Worm (Caenorhabditis elegans) whole organism, L1 larva: ENCODE data around the gene tkr-3.
A peak's percentile ranks its signal among the peaks of the same experiment; 100 is the strongest.

Experiments used
- C04F5.9 ChIP-seq: sonication (generic microtip); optimal IDR thresholded peaks from 2 replicates; lab custom pipeline; 2016; ENCODE audit warnings: missing genetic modification characterization, missing compliant biosample characterization
- C16A3.4 ChIP-seq: fragments of 150-350 bp; optimal IDR thresholded peaks from 2 replicates; lab custom pipeline; 2014; ENCODE audit warnings: missing biosample characterization, missing genetic modification characterization
- F16B12.6 ChIP-seq: fragments of 150-350 bp; optimal IDR thresholded peaks from 2 replicates; lab custom pipeline; 2014; ENCODE audit warnings: missing biosample characterization, missing genetic modification characterization
- alr-1 ChIP-seq: fragments of 200-800 bp; sonication (Bioruptor generic); optimal IDR thresholded peaks from 2 replicates; lab custom pipeline; 2018; ENCODE audit warnings: borderline replicate concordance, mild to moderate bottlenecking, missing genetic modification characterization, missing compliant biosample characterization
- blmp-1 ChIP-seq: fragments of 150-350 bp; optimal IDR thresholded peaks from 2 replicates; lab custom pipeline; 2014; ENCODE audit warnings: missing biosample characterization, missing genetic modification characterization
- ceh-88 ChIP-seq: fragments of 200-800 bp; sonication (Bioruptor generic); IDR thresholded peaks from 2 replicates; pipeline ENCODE4 v1.3.6; 2022; ENCODE audit warnings: missing genetic modification characterization, missing compliant biosample characterization
- ceh-90 ChIP-seq: sonication (generic microtip); optimal IDR thresholded peaks from 2 replicates; lab custom pipeline; 2016; ENCODE audit warnings: missing genetic modification characterization, missing compliant biosample characterization
- dpl-1 ChIP-seq, 3 experiments: fragments of 150-350 bp in 2 of 3; sonication (generic microtip) in 1 of 3; optimal IDR thresholded peaks; 2 replicates each; lab custom pipeline; 2014 to 2017; ENCODE audit warnings: missing biosample characterization in 3 of 3, missing genetic modification characterization in 3 of 3, missing genetic modification reagents in 3 of 3
- efl-1 ChIP-seq, 4 experiments: fragments of 150-350 bp; optimal IDR thresholded peaks in 3 of 4; peaks in 1 of 4; 1 replicate in 1 of 4; 2 replicates in 3 of 4; lab custom pipeline; 2014; ENCODE audit warnings: missing biosample characterization in 2 of 4, missing genetic modification characterization in 2 of 4, missing genetic modification reagents in 2 of 4
- elt-2 ChIP-seq: sonication (generic microtip); optimal IDR thresholded peaks from 2 replicates; lab custom pipeline; 2016; ENCODE audit warnings: missing genetic modification characterization, mild to moderate bottlenecking, inconsistent platforms, missing compliant biosample characterization, missing genetic modification reagents
- elt-3 ChIP-seq, 6 experiments: fragments of 150-350 bp in 1 of 6; sonication (generic microtip); optimal IDR thresholded peaks; 2 replicates each; lab custom pipeline; 2017 to 2018; ENCODE audit warnings: missing biosample characterization in 6 of 6, missing genetic modification characterization in 6 of 6, inconsistent platforms in 1 of 6
- fos-1 ChIP-seq: fragments of 150-350 bp; optimal IDR thresholded peaks from 2 replicates; lab custom pipeline; 2014; ENCODE audit warnings: missing biosample characterization, missing genetic modification characterization
- grh-1 ChIP-seq: fragments of 200-800 bp; sonication (Bioruptor generic); IDR thresholded peaks from 2 replicates; pipeline ENCODE4 v1.3.6; 2022; ENCODE audit warnings: missing genetic modification reagents, missing genetic modification characterization, missing compliant biosample characterization
- hlh-17 ChIP-seq: fragments of 200-800 bp; sonication (Bioruptor generic); optimal IDR thresholded peaks from 2 replicates; lab custom pipeline; 2018; ENCODE audit warnings: missing genetic modification characterization, mild to moderate bottlenecking, missing compliant biosample characterization, moderate library complexity, borderline replicate concordance
- isw-1 ChIP-seq: fragments of 200-800 bp; sonication (Bioruptor generic); IDR thresholded peaks from 2 replicates; pipeline ENCODE4 v1.3.6; 2022; ENCODE audit warnings: missing genetic modification characterization, missing compliant biosample characterization
- jun-1 ChIP-seq: fragments of 150-350 bp; optimal IDR thresholded peaks from 2 replicates; lab custom pipeline; 2014; ENCODE audit warnings: missing biosample characterization, missing genetic modification reagents, missing genetic modification characterization
- lin-13 ChIP-seq: fragments of 150-350 bp; optimal IDR thresholded peaks from 2 replicates; lab custom pipeline; 2014; ENCODE audit warnings: missing biosample characterization, missing genetic modification reagents, missing genetic modification characterization
- lin-14 ChIP-seq: fragments of 200-800 bp; sonication (Bioruptor generic); optimal IDR thresholded peaks from 2 replicates; lab custom pipeline; 2018; ENCODE audit warnings: mild to moderate bottlenecking, missing genetic modification characterization, moderate library complexity, missing compliant biosample characterization
- lin-35 ChIP-seq, 2 experiments: fragments of 150-350 bp; optimal IDR thresholded peaks; 2 replicates each; lab custom pipeline; 2014; ENCODE audit warnings: missing biosample characterization in 2 of 2, missing genetic modification characterization in 2 of 2, missing genetic modification reagents in 2 of 2
- lin-39 ChIP-seq: fragments of 150-350 bp; optimal IDR thresholded peaks from 2 replicates; lab custom pipeline; 2014; ENCODE audit warnings: missing biosample characterization, missing genetic modification reagents, missing genetic modification characterization
- lir-3 ChIP-seq: sonication (generic microtip); optimal IDR thresholded peaks from 2 replicates; lab custom pipeline; 2016; ENCODE audit warnings: mild to moderate bottlenecking, missing genetic modification characterization, moderate library complexity, missing compliant biosample characterization; ENCODE audit not compliant: poor library complexity
- lsy-2 ChIP-seq, 2 experiments: fragments of 150-350 bp; optimal IDR thresholded peaks; 2 replicates each; lab custom pipeline; 2014; ENCODE audit warnings: missing biosample characterization in 2 of 2, missing genetic modification characterization in 2 of 2
- mab-9 ChIP-seq: fragments of 200-800 bp; sonication (Bioruptor generic); IDR thresholded peaks from 2 replicates; pipeline ENCODE4 v1.3.6; 2022; ENCODE audit warnings: missing genetic modification reagents, missing genetic modification characterization, missing compliant biosample characterization
- mdl-1 ChIP-seq, 2 experiments: fragments of 150-350 bp; optimal IDR thresholded peaks; 2 replicates each; lab custom pipeline; 2014 to 2017; ENCODE audit warnings: missing biosample characterization in 2 of 2, missing genetic modification characterization in 2 of 2, inconsistent platforms in 1 of 2
- mep-1 ChIP-seq: fragments of 150-350 bp; optimal IDR thresholded peaks from 2 replicates; lab custom pipeline; 2014; ENCODE audit warnings: missing biosample characterization, missing genetic modification characterization
- nhr-19 ChIP-seq: fragments of 200-800 bp; sonication (Bioruptor generic); conservative IDR thresholded peaks from 2 replicates; pipeline ENCODE4 v1.3.6; 2022; ENCODE audit warnings: missing genetic modification characterization, missing compliant biosample characterization
- nhr-20 ChIP-seq: sonication (generic microtip); optimal IDR thresholded peaks from 2 replicates; lab custom pipeline; 2016; ENCODE audit warnings: mild to moderate bottlenecking, missing genetic modification characterization, missing compliant biosample characterization
- nhr-237 ChIP-seq: fragments of 150-350 bp; optimal IDR thresholded peaks from 2 replicates; lab custom pipeline; 2014; ENCODE audit warnings: missing biosample characterization, missing genetic modification characterization
- nhr-47 ChIP-seq: sonication (generic microtip); optimal IDR thresholded peaks from 2 replicates; lab custom pipeline; 2016; ENCODE audit warnings: mild to moderate bottlenecking, missing genetic modification characterization, moderate library complexity, missing compliant biosample characterization
- nhr-71 ChIP-seq: sonication (generic microtip); optimal IDR thresholded peaks from 2 replicates; lab custom pipeline; 2016; ENCODE audit warnings: mild to moderate bottlenecking, missing genetic modification characterization, moderate library complexity, missing compliant biosample characterization
- nhr-76 ChIP-seq: sonication (generic microtip); optimal IDR thresholded peaks from 2 replicates; lab custom pipeline; 2017; ENCODE audit warnings: missing biosample characterization, missing genetic modification characterization
- nhr-77 ChIP-seq: fragments of 150-350 bp; optimal IDR thresholded peaks from 2 replicates; lab custom pipeline; 2014; ENCODE audit warnings: missing biosample characterization, missing genetic modification characterization
- nhr-84 ChIP-seq: sonication (generic microtip); optimal IDR thresholded peaks from 2 replicates; lab custom pipeline; 2017; ENCODE audit warnings: missing biosample characterization, missing genetic modification characterization
- nhr-85 ChIP-seq: sonication (generic microtip); peaks from one replicate; lab custom pipeline; 2016; ENCODE audit warnings: missing genetic modification characterization, inconsistent platforms, missing compliant biosample characterization
- nhr-90 ChIP-seq: sonication (generic microtip); optimal IDR thresholded peaks from 2 replicates; lab custom pipeline; 2016; ENCODE audit warnings: mild to moderate bottlenecking, missing genetic modification characterization, missing compliant biosample characterization; ENCODE audit not compliant: poor library complexity
- pag-3 ChIP-seq: sonication (generic microtip); optimal IDR thresholded peaks from 2 replicates; lab custom pipeline; 2017; ENCODE audit warnings: missing genetic modification characterization, mild to moderate bottlenecking, missing compliant biosample characterization, antibody characterized with exemption, borderline replicate concordance; ENCODE audit not compliant: insufficient read depth
- snpc-4 ChIP-seq: fragments of 150-350 bp; optimal IDR thresholded peaks from 2 replicates; lab custom pipeline; 2014; ENCODE audit warnings: missing biosample characterization, missing genetic modification characterization
- snu-23 ChIP-seq: sonication (generic microtip); optimal IDR thresholded peaks from 2 replicates; lab custom pipeline; 2016; ENCODE audit warnings: missing genetic modification characterization, missing compliant biosample characterization
- sup-37 ChIP-seq: fragments of 200-800 bp; sonication (Bioruptor generic); optimal IDR thresholded peaks from 2 replicates; lab custom pipeline; 2018; ENCODE audit warnings: mild to moderate bottlenecking, missing genetic modification characterization, missing compliant biosample characterization
- swsn-7 ChIP-seq: sonication (generic microtip); optimal IDR thresholded peaks from 2 replicates; lab custom pipeline; 2016; ENCODE audit warnings: missing genetic modification characterization, missing compliant biosample characterization
- tbx-2 ChIP-seq: sonication (generic microtip); optimal IDR thresholded peaks from 2 replicates; lab custom pipeline; 2016; ENCODE audit warnings: missing genetic modification characterization, missing compliant biosample characterization
- xbp-1 ChIP-seq: sonication (generic microtip); optimal IDR thresholded peaks from 2 replicates; lab custom pipeline; 2016; ENCODE audit warnings: missing genetic modification characterization, missing compliant biosample characterization
- ztf-11 ChIP-seq, 2 experiments: sonication (generic microtip); optimal IDR thresholded peaks; 2 replicates each; lab custom pipeline; 2016 to 2017; ENCODE audit warnings: missing genetic modification characterization in 2 of 2, missing biosample characterization in 1 of 2, missing compliant biosample characterization in 1 of 2

tkr-3 gene

DNA sequence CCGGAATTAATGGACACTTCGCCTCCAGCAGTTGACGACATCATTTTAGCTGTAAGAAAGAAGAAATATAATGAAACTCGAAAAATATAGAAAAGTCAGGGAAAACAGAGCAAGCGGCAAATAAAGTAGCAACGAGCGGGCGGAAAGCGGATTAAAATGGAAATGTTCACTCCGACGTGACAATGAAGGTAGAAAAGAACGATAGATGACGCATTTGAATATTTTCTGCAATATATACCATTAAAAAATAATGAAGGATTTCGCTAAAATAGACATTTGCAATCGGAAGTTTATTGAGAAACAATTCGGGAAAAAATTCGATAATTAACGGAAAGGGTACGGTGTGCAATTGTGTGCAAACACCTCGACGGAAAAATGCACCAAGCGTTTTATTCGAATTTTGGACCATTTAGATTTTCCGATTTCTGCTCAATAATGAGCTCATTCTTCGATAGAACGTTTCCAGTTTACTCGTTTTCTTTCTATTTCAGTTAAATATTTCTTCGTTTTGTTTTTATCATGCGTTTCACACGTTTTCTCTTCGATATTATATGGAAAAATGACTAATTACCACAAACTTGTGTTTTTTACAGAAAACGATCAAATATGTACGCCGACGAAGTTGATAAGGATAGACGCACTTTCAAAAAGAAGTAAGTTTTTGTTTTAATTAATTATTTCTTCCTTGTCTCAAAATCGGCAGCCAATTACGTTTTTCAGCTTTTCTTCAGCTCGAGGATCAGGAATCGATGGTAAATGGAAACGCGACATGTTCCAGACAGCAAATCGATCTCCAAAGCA, 30.7 kb downstream of the tkr-3 start, which contains the start of the genes snpn-1 and C02B10.4 (continued):
- peak; percentile 23 for TF ChIP-seq blmp-1 (tag; lab: Kevin White, UChicago)

DNA sequence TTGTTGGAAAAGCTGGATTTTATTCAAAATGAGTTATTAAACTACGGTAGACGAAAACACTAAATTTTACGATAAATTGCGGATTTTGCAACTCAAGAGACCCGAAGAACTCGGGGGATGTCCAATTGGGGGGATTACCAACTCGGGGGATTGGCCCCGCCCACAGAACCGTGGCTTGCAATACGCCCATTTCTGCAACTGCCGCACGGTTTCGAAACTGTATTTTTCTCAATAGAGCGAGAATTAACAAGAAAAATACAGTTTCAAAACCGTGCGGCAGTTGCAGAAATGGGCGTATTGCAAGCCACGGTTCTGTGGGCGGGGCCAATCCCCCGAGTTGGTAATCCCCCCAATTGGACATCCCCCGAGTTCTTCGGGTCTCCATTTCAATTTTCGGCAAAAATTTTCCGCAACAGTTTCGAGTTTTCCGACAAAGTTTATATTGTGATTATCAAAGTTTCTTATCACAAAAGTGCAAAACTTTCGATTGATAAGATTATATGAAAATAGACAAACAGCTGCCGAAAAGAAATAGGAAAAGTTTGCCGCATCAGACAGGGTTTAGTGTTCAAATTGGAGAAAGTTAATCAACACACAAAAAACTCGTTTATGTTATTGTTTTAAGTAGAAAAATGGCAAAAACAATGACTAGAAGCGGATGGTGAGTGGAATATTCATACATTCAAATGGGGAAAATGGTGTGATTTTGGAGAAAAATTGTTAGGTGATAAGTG, 31.9 kb downstream of the tkr-3 start:
- TF ChIP-seq blmp-1 (tag; lab: Kevin White, UChicago) (peak; percentile 63), lin-14 (peak; percentile 15), nhr-20 (tag; lab: Kevin White, UChicago) (peak; percentile 29), lin-35 (GFP tag; optimal IDR thresholded peaks at IDR 0.05; lab: Kevin White, UChicago) (peak in 1 of 2 experiments; percentile 19), isw-1 (GFP tag; lab: Robert Waterston, UW) (peak; percentile 28), nhr-47 (tag; lab: Kevin White, UChicago) (peak; percentile 47), xbp-1 (tag; lab: Kevin White, UChicago) (peak; percentile 14), jun-1 (tag; lab: Kevin White, UChicago) (peak; percentile 13), lsy-2 (tag; optimal IDR thresholded peaks at IDR 0.05; lab: Kevin White, UChicago) (peak; percentile 66 to 96), nhr-90 (tag; lab: Kevin White, UChicago) (peak; percentile 60), lir-3 (tag; lab: Kevin White, UChicago) (peak; percentile 7), nhr-71 (tag; lab: Kevin White, UChicago) (peak; percentile 36), nhr-85 (tag; lab: Kevin White, UChicago) (peak; percentile 54), elt-3 (tag; optimal IDR thresholded peaks at IDR 0.05; lab: Kevin White, UChicago) (peak in 1 of 6 experiments; percentile 52), efl-1 (optimal IDR thresholded peaks at IDR 0.05; lab: Kevin White, UChicago) (peak in 1 of 2 experiments; percentile 20), efl-1 (GFP tag; optimal IDR thresholded peaks at IDR 0.05 in 1 of 2; lab: Kevin White, UChicago) (peak in 1 of 2 experiments; percentile 89), mab-9 (0 out of 2 replicates have a peak, but pooled peaks have one; percentile 20), nhr-19 (GFP tag; lab: Robert Waterston, UW) (peak; percentile 53), elt-2 (tag; lab: Kevin White, UChicago) (peak; percentile 68), snu-23 (GFP tag; lab: Kevin White, UChicago) (peak; percentile 38), tbx-2 (peak; percentile 25), swsn-7 (tag; lab: Kevin White, UChicago) (peak; percentile 45), dpl-1 (GFP tag; optimal IDR thresholded peaks at IDR 0.05; lab: Kevin White, UChicago) (peak in 2 of 3 experiments; percentile 13 to 29), grh-1 (peak; percentile 36; the same call in 1 of the 2 replicates), F16B12.6 (peak; percentile 72), C16A3.4 (peak; percentile 23)

DNA sequence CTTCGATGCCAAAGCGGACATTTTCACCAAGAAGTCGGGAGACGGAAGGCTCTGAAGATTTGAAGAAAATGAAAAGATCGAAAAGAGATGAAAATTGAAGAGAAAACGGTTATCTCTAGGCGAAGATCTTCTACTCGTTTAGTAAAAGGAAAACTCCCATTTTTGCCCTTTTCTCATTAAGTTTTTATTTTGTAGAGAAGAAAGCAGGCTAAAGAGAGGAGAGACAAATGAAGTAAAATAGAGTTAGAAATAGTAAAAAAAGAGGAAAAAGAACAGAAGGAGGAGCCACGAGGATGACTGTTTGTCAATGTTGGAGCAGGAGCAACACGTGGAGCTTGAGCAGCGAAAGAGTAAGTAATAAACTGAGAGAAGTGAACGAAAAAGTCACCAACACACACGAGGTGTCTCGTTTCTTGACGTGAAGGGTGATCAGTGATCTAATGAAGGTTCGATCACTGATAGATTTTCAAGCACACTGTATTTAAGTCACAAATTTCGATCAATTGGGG, 33.0 kb downstream of the tkr-3 start, which contains the start of gene ivd-1:
ivd-1 (minus strand) TSS at position 51 of the 509 bp plus-strand sequence.
- no peak for TF ChIP-seq efl-1 (optimal IDR thresholded peaks at IDR 0.05; lab: Kevin White, UChicago)
- TF ChIP-seq efl-1 (GFP tag; optimal IDR thresholded peaks at IDR 0.05 in 1 of 2; lab: Kevin White, UChicago): peak in 1 of 2 experiments; percentile 85
- TF ChIP-seq mep-1 (tag; lab: Kevin White, UChicago): peak; percentile 18
- no peak for TF ChIP-seq nhr-76 (tag; lab: Kevin White, UChicago)
- no peak for TF ChIP-seq pag-3 (tag; lab: Kevin White, UChicago)
- no peak for TF ChIP-seq ceh-90
- no peak for TF ChIP-seq fos-1 (tag; lab: Kevin White, UChicago)
- no peak for TF ChIP-seq hlh-17 (GFP tag; lab: Kevin White, UChicago)
- TF ChIP-seq lin-39 (tag; lab: Kevin White, UChicago): no peak
- TF ChIP-seq elt-3 (tag; optimal IDR thresholded peaks at IDR 0.05; lab: Kevin White, UChicago): no peak
- peak; percentile 86 for TF ChIP-seq blmp-1 (tag; lab: Kevin White, UChicago)
- no peak for TF ChIP-seq nhr-237 (tag; lab: Kevin White, UChicago)
- TF ChIP-seq ztf-11 (tag; optimal IDR thresholded peaks at IDR 0.05; lab: Kevin White, UChicago): no peak
- no peak for TF ChIP-seq lin-13
- TF ChIP-seq snpc-4: no peak
- TF ChIP-seq C04F5.9 (tag; lab: Kevin White, UChicago): no peak
- no peak for TF ChIP-seq sup-37 (GFP tag; lab: Kevin White, UChicago)
- TF ChIP-seq nhr-47 (tag; lab: Kevin White, UChicago): no peak
- TF ChIP-seq nhr-84 (tag; lab: Kevin White, UChicago): no peak
- no peak for TF ChIP-seq alr-1 (tag; lab: Kevin White, UChicago)
- no peak for TF ChIP-seq isw-1 (GFP tag; lab: Robert Waterston, UW)
- TF ChIP-seq nhr-20 (tag; lab: Kevin White, UChicago): peak; percentile 72
- TF ChIP-seq lin-35 (GFP tag; optimal IDR thresholded peaks at IDR 0.05; lab: Kevin White, UChicago): peak in 1 of 2 experiments; percentile 39
- TF ChIP-seq mdl-1 (tag; optimal IDR thresholded peaks at IDR 0.05; lab: Kevin White, UChicago): peak in 1 of 2 experiments; percentile 81
- TF ChIP-seq nhr-77 (tag; lab: Kevin White, UChicago): no peak
- TF ChIP-seq ceh-88: no peak
